Worm (Caenorhabditis elegans) whole organism, midembryonic: Measurements from ENCODE around the gene ttr-41.

Source experiments
- T22C8.4 ChIP-seq: fragments of 200-800 bp; sonication (Bioruptor generic); IDR thresholded peaks from 2 replicates; pipeline ENCODE4 v1.3.6; 2022; ENCODE audit warnings: missing genetic modification characterization, missing compliant biosample characterization
- cog-1 ChIP-seq: sonication (generic microtip); optimal IDR thresholded peaks from 2 replicates; lab custom pipeline; 2016; ENCODE audit warnings: missing genetic modification characterization, missing compliant biosample characterization
- flt-1 ChIP-seq: fragments of 200-800 bp; sonication (Bioruptor generic); IDR thresholded peaks from 2 replicates; pipeline ENCODE4 v1.3.6; 2022; ENCODE audit warnings: missing genetic modification characterization, missing compliant biosample characterization
- klf-2 ChIP-seq: fragments of 200-800 bp; sonication (Bioruptor generic); conservative IDR thresholded peaks from 2 replicates; pipeline ENCODE4 v1.3.6; 2022; ENCODE audit warnings: missing genetic modification reagents, missing genetic modification characterization, missing compliant biosample characterization
- med-1 ChIP-seq: sonication (generic microtip); optimal IDR thresholded peaks from 2 replicates; lab custom pipeline; 2017; ENCODE audit warnings: missing genetic modification characterization, mild to moderate bottlenecking, missing compliant biosample characterization, antibody characterized with exemption, missing genetic modification reagents; ENCODE audit not compliant: insufficient read depth
- ref-1 ChIP-seq: fragments of 200-800 bp; sonication (Bioruptor generic); conservative IDR thresholded peaks from 2 replicates; pipeline ENCODE4 v1.3.6; 2022; ENCODE audit warnings: missing genetic modification reagents, missing genetic modification characterization, missing compliant biosample characterization
- tab-1 ChIP-seq: fragments of 200-800 bp; sonication (Bioruptor generic); IDR thresholded peaks from 2 replicates; pipeline ENCODE4 v1.3.6; 2022; ENCODE audit warnings: missing genetic modification characterization, missing compliant biosample characterization
- ztf-23 ChIP-seq: fragments of 200-800 bp; sonication (Bioruptor generic); IDR thresholded peaks from 2 replicates; pipeline ENCODE4 v1.3.6; 2022; ENCODE audit warnings: missing genetic modification reagents, missing genetic modification characterization, missing compliant biosample characterization
- ztf-29 ChIP-seq: fragments of 200-800 bp; sonication (Bioruptor generic); IDR thresholded peaks from 2 replicates; pipeline ENCODE4 v1.3.6; 2022; ENCODE audit warnings: missing genetic modification reagents, missing genetic modification characterization, missing compliant biosample characterization

The ttr-41 gene

DNA sequence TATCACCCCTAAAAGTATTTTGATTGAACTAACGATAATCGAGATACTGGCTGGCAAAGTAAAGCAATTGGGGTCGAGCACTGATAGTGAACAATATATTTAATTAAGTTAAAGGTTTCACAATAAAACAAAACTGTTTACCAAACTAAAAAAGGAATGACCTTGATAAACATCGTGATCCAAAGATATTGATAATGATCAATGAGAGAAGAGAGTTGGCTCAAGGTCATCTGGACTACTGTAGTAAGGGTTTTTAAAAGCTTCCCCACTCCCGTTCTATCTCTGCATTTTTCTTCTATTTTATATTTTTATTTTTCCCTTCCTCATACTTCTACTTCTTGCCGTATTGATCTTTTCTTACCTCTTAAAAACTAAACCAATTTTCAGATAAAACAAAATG is 21.9 kb upstream of the ttr-41 start, which contains the start of gene F41C3.2:
Gene F41C3.2, plus strand, starts transcription at position 388 of the 400 bp plus-strand sequence.
- TF ChIP-seq cog-1 (no peak), ztf-29 (GFP tag; lab: Robert Waterston, UW) (no peak), klf-2 (no peak)

DNA sequence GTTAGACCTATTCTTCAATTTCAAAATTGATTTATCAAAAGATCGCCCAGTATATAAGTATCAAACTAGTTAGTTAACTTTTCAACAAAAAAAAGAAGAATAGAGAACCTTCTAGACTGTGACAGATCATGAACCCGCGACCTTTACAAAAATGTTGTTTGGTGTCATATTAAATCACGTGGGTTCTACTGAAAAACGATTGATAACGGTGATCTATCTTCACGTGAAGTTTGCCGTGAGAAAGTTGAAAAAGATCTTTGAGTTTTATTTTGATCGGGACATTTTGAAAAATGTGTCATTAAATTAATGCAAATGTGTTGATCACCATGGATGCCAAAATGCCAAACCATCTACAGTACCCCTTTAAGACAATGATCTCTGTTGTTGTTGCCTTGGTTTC is 20.7 kb upstream of the ttr-41 start:
- TF ChIP-seq med-1: no peak
- TF ChIP-seq ztf-29 (GFP tag; lab: Robert Waterston, UW): no peak
- TF ChIP-seq klf-2: no peak
- TF ChIP-seq T22C8.4 (GFP tag; lab: Robert Waterston, UW): no peak
- TF ChIP-seq tab-1 (GFP tag; lab: Robert Waterston, UW): no peak

DNA sequence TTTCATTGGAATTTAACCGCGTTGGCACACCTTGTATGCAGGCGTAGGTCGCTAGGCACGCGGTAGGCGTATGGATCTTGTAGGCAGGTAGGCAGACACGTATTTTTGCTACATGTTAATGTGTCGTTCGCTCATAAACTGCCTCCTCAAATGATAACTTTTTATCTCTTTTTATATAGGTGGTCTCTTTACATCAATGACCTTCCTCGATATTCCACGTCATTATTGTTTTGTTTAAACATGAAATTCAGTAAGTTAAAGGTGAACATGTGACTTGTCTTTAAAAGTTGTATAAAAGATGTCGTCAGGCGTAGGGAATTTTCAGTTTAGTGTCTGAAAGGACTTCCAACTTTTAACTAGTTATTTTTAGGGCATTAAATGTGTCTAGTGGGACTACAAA is 20.0 kb upstream of the ttr-41 start:
- TF ChIP-seq ref-1 (GFP tag; lab: Robert Waterston, UW) (no peak), T22C8.4 (GFP tag; lab: Robert Waterston, UW) (no peak), ztf-29 (GFP tag; lab: Robert Waterston, UW) (no peak), cog-1 (no peak), tab-1 (GFP tag; lab: Robert Waterston, UW) (no peak), ztf-23 (GFP tag; lab: Robert Waterston, UW) (no peak), med-1 (no peak), klf-2 (no peak), flt-1 (GFP tag; lab: Robert Waterston, UW) (no peak)

DNA sequence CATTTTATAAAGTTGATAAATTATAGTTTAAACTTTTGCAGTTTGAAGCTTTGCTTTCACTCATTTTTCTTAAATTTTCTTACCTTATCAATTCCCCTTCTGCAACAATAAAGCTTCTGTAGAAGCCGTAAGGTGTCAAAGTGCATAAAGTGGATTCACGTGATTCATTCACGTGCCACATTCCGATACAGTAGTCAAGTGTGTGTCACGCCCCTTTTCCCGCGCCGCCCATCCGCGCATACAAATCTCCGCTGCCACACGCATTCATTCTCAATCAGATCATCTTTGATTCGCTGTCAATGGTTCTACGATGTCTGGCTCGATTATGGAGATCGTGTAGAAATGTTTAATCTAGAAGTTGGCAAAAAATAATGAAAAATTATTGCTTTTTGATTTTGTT is 19.4 kb upstream of the ttr-41 start:
- TF ChIP-seq ref-1 (GFP tag; lab: Robert Waterston, UW) (no peak), flt-1 (GFP tag; lab: Robert Waterston, UW) (no peak), ztf-23 (GFP tag; lab: Robert Waterston, UW) (no peak), klf-2 (no peak), cog-1 (no peak), med-1 (no peak), T22C8.4 (GFP tag; lab: Robert Waterston, UW) (no peak), ztf-29 (GFP tag; lab: Robert Waterston, UW) (no peak), tab-1 (GFP tag; lab: Robert Waterston, UW) (no peak)

DNA sequence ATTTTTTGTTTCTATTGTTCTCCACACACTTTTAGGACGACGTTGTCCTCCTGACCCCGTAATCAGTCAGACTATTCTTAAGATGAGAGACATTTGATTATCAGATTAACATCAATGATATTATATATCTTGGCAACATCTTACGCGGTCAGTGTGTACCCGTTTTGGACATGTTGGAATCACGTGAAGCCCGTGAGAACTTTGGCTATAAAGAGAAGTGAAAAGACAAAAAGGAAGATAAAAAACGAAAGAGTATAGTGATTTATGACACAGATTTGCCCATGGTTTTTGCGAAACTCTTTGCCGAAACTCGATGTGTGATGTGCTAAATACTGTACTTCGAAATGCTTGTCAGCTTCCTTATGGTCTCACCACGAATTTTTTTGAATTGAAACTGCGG is 17.6 kb upstream of the ttr-41 start:
- TF ChIP-seq cog-1 (no peak), T22C8.4 (GFP tag; lab: Robert Waterston, UW) (no peak), klf-2 (no peak), ref-1 (GFP tag; lab: Robert Waterston, UW) (no peak), tab-1 (GFP tag; lab: Robert Waterston, UW) (no peak), ztf-29 (GFP tag; lab: Robert Waterston, UW) (no peak)

DNA sequence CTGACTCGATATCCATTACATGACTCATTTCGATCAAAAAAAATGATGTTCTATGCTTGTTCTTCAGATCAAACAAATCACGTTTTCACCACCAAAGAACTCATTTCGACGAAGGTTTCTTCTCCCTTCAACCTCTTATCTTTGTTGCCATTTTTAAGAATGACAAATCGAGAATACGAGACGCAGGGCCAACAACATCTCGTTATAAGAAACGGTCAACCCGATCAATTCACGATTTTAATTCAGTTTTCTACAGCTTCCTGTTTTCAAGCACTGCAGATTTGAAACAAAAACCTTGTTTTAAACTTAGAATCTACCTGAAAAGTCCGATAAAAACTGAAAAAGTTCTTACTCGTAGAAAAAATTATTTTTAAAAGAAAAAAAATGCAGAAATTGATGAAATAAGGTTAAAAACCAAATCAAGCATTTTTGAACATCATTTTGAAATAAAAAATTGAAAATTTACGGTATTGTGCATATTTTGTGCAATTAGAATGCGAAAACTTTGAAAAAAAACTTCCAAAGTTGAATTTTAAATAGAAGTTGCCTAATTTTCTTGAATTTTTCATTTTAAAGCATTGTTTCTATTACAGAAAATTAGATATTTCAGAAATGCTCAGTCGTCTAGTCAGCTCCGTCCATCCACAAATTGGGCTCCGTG is 14.0 kb upstream of the ttr-41 start, which contains the start of gene acs-11:
Gene acs-11, plus strand, starts transcription at position 611 of the 661 bp plus-strand sequence.
- no peak for TF ChIP-seq flt-1 (GFP tag; lab: Robert Waterston, UW)
- TF ChIP-seq ztf-23 (GFP tag; lab: Robert Waterston, UW): no peak
- TF ChIP-seq T22C8.4 (GFP tag; lab: Robert Waterston, UW): no peak
- no peak for TF ChIP-seq ztf-29 (GFP tag; lab: Robert Waterston, UW)
- no peak for TF ChIP-seq tab-1 (GFP tag; lab: Robert Waterston, UW)
- TF ChIP-seq cog-1: no peak
- no peak for TF ChIP-seq klf-2
- TF ChIP-seq med-1: no peak
- TF ChIP-seq ref-1 (GFP tag; lab: Robert Waterston, UW): no peak

DNA sequence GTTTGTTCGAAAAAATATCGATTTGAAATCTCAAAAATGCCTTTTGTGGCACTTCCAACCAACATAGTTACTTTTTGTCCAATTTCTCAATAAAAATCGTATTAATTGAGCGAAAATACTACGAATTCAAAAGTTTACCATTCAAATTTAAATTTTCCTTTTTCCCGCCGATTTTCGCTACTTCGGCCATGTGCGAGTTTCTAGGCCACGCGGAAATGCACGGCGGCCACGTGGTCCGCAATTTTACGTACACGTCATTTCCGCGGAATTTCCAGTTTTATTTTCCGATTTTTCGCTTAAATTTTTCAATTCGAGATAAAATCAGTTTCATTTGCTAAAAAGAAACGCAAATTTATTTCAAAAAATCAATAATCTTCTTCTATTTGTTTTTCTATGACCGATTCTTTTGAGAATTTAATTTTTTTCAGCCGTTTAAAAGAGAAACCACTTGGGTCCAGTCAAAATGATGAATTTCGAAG is 12.4 kb upstream of the ttr-41 start, which contains the start of gene eas-1:
Gene eas-1, plus strand, starts transcription at position 429 of the 479 bp plus-strand sequence.
- TF ChIP-seq klf-2: peak; percentile 62; the same call in 1 of the 2 replicates
- peak; percentile 68 for TF ChIP-seq flt-1 (GFP tag; lab: Robert Waterston, UW)
- TF ChIP-seq ztf-29 (GFP tag; lab: Robert Waterston, UW): no peak
- TF ChIP-seq tab-1 (GFP tag; lab: Robert Waterston, UW): peak; percentile 21; the same call in 1 of the 2 replicates
- no peak for TF ChIP-seq ref-1 (GFP tag; lab: Robert Waterston, UW)

DNA sequence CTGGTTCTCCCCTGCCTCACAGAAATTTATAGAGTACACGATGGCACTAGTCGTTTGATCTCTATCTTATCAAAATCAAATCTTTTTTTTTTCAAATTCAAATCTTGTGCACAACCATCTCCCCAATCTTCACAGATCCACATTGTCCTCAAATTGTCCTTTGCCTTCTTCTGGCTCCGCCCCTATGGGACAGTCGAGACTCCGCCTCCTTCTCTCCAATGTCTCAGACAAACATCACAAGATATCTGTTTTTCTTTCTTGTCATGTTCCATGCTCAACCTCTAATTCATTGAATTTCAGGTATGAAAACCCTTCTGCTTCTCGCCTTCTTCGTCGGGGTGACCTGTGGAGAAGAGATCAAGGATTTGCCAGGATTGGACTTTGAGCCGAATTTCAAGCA is 9.7 kb upstream of the ttr-41 start, which contains the start of gene ctsa-1.1:
Gene ctsa-1.1, plus strand, starts transcription at position 301 of the 400 bp plus-strand sequence.
- TF ChIP-seq med-1: no peak
- no peak for TF ChIP-seq ref-1 (GFP tag; lab: Robert Waterston, UW)
- no peak for TF ChIP-seq ztf-29 (GFP tag; lab: Robert Waterston, UW)
- TF ChIP-seq flt-1 (GFP tag; lab: Robert Waterston, UW): no peak
- TF ChIP-seq cog-1: no peak
- TF ChIP-seq tab-1 (GFP tag; lab: Robert Waterston, UW): no peak
- no peak for TF ChIP-seq klf-2
- TF ChIP-seq ztf-23 (GFP tag; lab: Robert Waterston, UW): no peak
- no peak for TF ChIP-seq T22C8.4 (GFP tag; lab: Robert Waterston, UW)

DNA sequence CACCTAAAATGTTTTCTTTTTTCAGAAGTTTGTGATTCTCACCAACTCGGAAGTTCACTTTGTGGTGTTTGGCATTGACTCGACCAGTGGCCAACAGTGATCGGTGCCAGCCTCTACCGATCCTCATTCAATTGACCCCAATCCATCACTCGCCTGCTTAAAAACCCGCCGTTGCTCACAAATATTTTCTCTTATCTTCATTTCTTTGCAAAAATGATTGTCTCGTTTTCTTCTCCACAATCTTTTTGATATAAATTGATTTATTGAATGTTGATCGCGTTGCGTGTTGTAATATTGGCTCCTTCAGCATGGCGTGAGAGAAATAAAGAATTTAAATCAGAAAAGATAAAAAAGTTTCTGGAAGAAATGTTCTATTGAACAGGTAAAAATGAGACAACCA is 8.9 kb upstream of the ttr-41 start:
- TF ChIP-seq T22C8.4 (GFP tag; lab: Robert Waterston, UW) (no peak), ztf-23 (GFP tag; lab: Robert Waterston, UW) (no peak), tab-1 (GFP tag; lab: Robert Waterston, UW) (no peak), ref-1 (GFP tag; lab: Robert Waterston, UW) (no peak), cog-1 (no peak), flt-1 (GFP tag; lab: Robert Waterston, UW) (no peak), ztf-29 (GFP tag; lab: Robert Waterston, UW) (no peak), klf-2 (no peak), med-1 (no peak)

DNA sequence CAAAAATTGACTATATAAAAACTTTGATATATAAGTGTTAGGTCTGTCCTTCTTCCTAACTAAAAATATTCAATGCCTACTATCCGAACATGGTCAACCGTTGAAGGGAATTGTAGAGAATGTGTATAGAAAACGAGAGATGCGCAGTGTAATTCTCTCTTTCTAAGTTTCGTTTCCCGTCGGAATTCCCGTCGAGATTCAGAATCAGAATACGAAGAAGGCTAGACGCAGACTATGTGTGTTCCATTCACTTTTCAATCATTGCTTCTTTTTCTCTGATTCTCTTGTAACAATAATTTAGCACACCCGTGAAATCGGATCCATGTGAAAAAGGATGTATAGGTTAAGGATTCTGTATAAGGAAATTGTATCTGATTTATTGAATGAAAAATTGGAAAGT is 6.8 kb upstream of the ttr-41 start:
- TF ChIP-seq cog-1 (no peak), ztf-29 (GFP tag; lab: Robert Waterston, UW) (no peak), tab-1 (GFP tag; lab: Robert Waterston, UW) (no peak), flt-1 (GFP tag; lab: Robert Waterston, UW) (no peak), med-1 (no peak), ref-1 (GFP tag; lab: Robert Waterston, UW) (no peak), ztf-23 (GFP tag; lab: Robert Waterston, UW) (no peak), T22C8.4 (GFP tag; lab: Robert Waterston, UW) (no peak)
